Worm (Caenorhabditis elegans) whole organism, L4 larva: Measurements from ENCODE around the gene unc-79.

ENCODE experiments used
- ZK337.2 ChIP-seq: fragments of 200-800 bp; sonication (Bioruptor generic); IDR thresholded peaks from 2 replicates; pipeline ENCODE4 v1.3.6; 2022; ENCODE audit warnings: missing genetic modification reagents, missing genetic modification characterization, missing compliant biosample characterization
- lin-39 ChIP-seq: fragments of 150-350 bp; optimal IDR thresholded peaks from 2 replicates; lab custom pipeline; 2014; ENCODE audit warnings: missing biosample characterization, missing genetic modification reagents, missing genetic modification characterization
- nhr-76 ChIP-seq: fragments of 150-350 bp; optimal IDR thresholded peaks from 2 replicates; lab custom pipeline; 2014; ENCODE audit warnings: missing biosample characterization, missing genetic modification characterization
- snpc-4 ChIP-seq: fragments of 150-350 bp; optimal IDR thresholded peaks from 2 replicates; lab custom pipeline; 2014; ENCODE audit warnings: missing biosample characterization, missing genetic modification characterization
- unc-62 ChIP-seq, 3 experiments: fragments of 150-350 bp in 1 of 3; sonication (generic microtip); optimal IDR thresholded peaks in 2 of 3; peaks in 1 of 3; 1 replicate in 1 of 3; 2 replicates in 2 of 3; lab custom pipeline; 2014 to 2017; ENCODE audit warnings: missing biosample characterization in 3 of 3, missing genetic modification characterization in 3 of 3, missing genetic modification reagents in 3 of 3, missing genotype in 1 of 3

DNA sequence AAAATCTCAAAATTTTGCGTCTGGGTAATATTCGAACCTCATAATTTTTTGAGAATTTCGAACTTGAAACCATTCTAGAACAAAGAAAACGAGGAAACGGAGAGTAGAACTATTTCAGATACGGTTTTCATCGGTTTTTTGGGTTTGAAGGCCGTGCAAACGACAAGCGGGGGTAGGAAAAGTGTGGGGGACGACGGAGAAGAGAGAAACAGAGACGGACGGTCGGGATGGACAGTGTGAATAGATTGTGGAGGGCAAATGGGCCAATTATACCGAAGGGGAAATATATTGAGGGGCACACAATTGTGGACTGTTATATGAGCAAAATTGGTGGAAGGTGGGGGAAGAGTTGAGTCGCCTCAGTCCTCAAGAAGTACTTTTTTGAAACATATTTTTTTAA lies 32.3 kb downstream of the unc-79 start:
- TF ChIP-seq nhr-76 (tag; lab: Kevin White, UChicago) (no peak), lin-39 (tag; lab: Kevin White, UChicago) (no peak), ZK337.2 (GFP tag; lab: Robert Waterston, UW) (no peak), snpc-4 (tag; lab: Kevin White, UChicago) (no peak), unc-62 (GFP tag; optimal IDR thresholded peaks at IDR 0.05 in 1 of 2; lab: Kevin White, UChicago) (no peak), unc-62 (tag; optimal IDR thresholded peaks at IDR 0.05; lab: Kevin White, UChicago) (no peak)
